Worm (Caenorhabditis elegans) whole organism, early embryonic: ENCODE results near the gene str-55.

Source experiments
- B0310.2 ChIP-seq: sonication (generic microtip); optimal IDR thresholded peaks from 2 replicates; lab custom pipeline; 2016; ENCODE audit warnings: mild to moderate bottlenecking, missing genetic modification characterization, missing compliant biosample characterization
- aly-1 ChIP-seq: sonication (generic microtip); optimal IDR thresholded peaks from 2 replicates; lab custom pipeline; 2016; ENCODE audit warnings: missing genetic modification characterization, missing compliant biosample characterization
- ama-1 ChIP-seq: fragments of 150-350 bp; optimal IDR thresholded peaks from 2 replicates; lab custom pipeline; 2014
- sea-1 ChIP-seq: fragments of 200-800 bp; sonication (Bioruptor generic); conservative IDR thresholded peaks from 2 replicates; pipeline ENCODE4 v1.3.6; 2022; ENCODE audit warnings: missing genetic modification characterization, missing compliant biosample characterization

DNA sequence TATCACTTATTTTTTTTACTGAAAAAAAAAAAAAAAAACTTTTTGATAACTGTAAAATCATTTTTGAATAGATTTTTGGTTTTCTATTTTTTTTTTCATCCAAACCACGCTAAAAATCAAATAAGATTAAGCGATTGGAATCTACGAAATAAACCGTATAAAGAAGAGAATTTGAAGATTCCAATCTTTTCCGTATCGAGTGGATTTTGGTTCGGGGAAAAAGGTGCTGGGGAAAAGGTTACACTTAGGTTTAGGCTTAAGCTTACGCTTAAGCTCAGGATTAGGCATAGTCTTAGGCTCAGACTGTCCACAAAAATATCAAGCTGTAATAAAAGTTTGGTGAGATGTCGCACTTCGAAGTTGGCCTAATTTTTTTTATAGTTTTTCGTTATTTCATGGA is 21.2 kb downstream of the str-55 start, which contains the start of gene F13A7.12:
- TF ChIP-seq ama-1 = no peak
- no peak for TF ChIP-seq sea-1 (GFP tag; lab: Robert Waterston, UW)
- no peak for TF ChIP-seq aly-1 (tag; lab: Kevin White, UChicago)
- no peak for TF ChIP-seq B0310.2
